Worm (Caenorhabditis elegans) whole organism, L4/young adult: Measurements from ENCODE around the gene decr-1.3.

Source experiments
- W03F9.2 ChIP-seq: fragments of 150-350 bp; optimal IDR thresholded peaks from 2 replicates; lab custom pipeline; 2014; ENCODE audit warnings: missing biosample characterization, missing genetic modification characterization
- dao-5 ChIP-seq: sonication (generic microtip); optimal IDR thresholded peaks from 2 replicates; lab custom pipeline; 2016; ENCODE audit warnings: missing genotype, missing genetic modification characterization, moderate library complexity, missing compliant biosample characterization
- him-1 ChIP-seq: sonication (generic microtip); optimal IDR thresholded peaks from 2 replicates; lab custom pipeline; 2016; ENCODE audit warnings: missing genotype, missing genetic modification reagents, missing genetic modification characterization, missing compliant biosample characterization

DNA sequence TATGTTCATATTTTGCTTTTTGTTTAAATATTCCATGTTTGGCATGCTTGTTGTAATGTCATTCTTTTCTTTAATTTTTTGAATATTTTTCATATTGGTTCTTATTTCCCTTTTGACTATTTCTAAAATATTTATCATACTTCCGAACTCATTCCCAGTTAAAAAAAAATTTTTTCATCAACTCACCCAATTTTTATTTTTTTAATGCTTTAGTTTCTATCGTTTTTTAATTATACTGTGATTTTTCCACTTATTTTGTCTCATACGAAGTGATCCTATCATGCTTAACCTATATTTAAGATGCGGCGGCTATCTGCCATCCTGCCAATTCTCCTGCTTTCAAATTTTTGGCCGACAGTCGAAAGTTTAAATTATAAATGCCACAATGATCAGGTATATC lies 25.2 kb upstream of the decr-1.3 start, which contains the start of gene qua-1:
- TF ChIP-seq him-1 (tag; lab: Kevin White, UChicago): no peak
- TF ChIP-seq W03F9.2 (tag; lab: Kevin White, UChicago): no peak
- no peak for TF ChIP-seq dao-5 (tag; lab: Kevin White, UChicago)
